Worm (Caenorhabditis elegans) whole organism, midembryonic: ENCODE measurements around the gene tyra-2.

Source experiments
- T22C8.4 ChIP-seq: fragments of 200-800 bp; sonication (Bioruptor generic); IDR thresholded peaks from 2 replicates; pipeline ENCODE4 v1.3.6; 2022; ENCODE audit warnings: missing genetic modification characterization, missing compliant biosample characterization
- flt-1 ChIP-seq: fragments of 200-800 bp; sonication (Bioruptor generic); IDR thresholded peaks from 2 replicates; pipeline ENCODE4 v1.3.6; 2022; ENCODE audit warnings: missing genetic modification characterization, missing compliant biosample characterization

ce11 chrX:7033716-7034270, 28.4 kb upstream of the tyra-2 start:
- no peak for TF ChIP-seq flt-1 (GFP tag; lab: Robert Waterston, UW)
- TF ChIP-seq T22C8.4, result no peak
